Worm (Caenorhabditis elegans) whole organism, L4/young adult: Measurements from ENCODE around the gene F47B7.2.

Experiments
- W03F9.2 ChIP-seq: fragments of 150-350 bp; optimal IDR thresholded peaks from 2 replicates; lab custom pipeline; 2014; ENCODE audit warnings: missing biosample characterization, missing genetic modification characterization
- dao-5 ChIP-seq: sonication (generic microtip); optimal IDR thresholded peaks from 2 replicates; lab custom pipeline; 2016; ENCODE audit warnings: missing genotype, missing genetic modification characterization, moderate library complexity, missing compliant biosample characterization
- him-1 ChIP-seq: sonication (generic microtip); optimal IDR thresholded peaks from 2 replicates; lab custom pipeline; 2016; ENCODE audit warnings: missing genotype, missing genetic modification reagents, missing genetic modification characterization, missing compliant biosample characterization

DNA sequence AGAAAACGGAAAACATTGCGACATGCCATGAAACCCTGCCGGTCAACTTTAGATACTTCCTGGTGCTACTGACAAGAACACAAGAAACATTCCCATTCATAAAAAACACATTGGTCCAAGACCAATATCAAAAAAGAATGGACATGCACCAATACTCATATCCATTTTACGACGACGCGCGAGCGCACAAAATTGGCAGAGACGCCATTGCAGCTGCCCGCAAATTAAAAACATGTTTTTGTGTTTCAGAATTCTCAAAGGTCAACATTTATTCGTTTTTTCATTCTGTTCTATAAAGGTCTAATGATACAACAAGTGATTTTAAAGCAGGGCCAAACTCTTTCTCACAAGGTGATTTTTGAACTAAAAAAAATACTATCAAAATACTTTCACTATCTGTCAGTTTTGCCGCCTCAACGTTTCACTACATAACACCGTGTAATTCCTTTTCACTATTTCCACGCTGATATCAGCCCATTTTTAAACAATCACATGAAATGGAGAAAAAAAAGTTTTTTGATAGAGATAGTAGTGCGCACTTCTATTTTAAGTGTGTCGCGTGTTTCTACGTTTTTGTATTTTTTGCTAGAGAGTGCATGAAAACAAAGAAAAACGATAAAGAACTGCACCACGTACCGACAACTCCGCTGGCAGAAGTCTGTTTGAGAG lies 46.4 kb downstream of the F47B7.2 start:
- TF ChIP-seq W03F9.2 (tag; lab: Kevin White, UChicago) (no peak), dao-5 (tag; lab: Kevin White, UChicago) (no peak), him-1 (tag; lab: Kevin White, UChicago) (no peak)
